Worm (Caenorhabditis elegans): Measurements from ENCODE around the gene cwc-15.

DNA sequence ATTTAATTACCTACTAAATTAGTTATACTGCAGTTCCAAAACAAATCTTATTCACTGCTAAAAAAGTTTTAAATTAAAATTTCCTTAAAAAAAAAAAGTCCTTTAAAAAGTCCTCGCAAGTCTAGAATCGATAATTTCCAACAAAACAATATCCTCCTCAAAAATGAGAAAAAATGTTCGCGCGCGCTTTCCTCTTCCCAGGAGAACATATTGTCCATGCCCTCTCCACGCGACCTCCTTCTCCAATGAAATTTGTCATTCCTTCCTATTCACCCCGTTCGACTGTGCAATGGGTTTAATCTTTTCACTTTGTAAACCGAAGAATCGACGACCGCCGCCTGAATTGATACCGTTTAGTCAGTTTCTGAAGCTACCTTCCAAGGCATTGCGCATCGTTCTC lies 13.0 kb downstream of the cwc-15 start, which contains the start of gene T10C6.10:
- no peak for TF ChIP-seq zim-3 (tag; optimal IDR thresholded peaks at IDR 0.05)
- TF ChIP-seq pha-4 (tag; optimal IDR thresholded peaks at IDR 0.05): no peak
- TF ChIP-seq repo-1 (tag; optimal IDR thresholded peaks at IDR 0.05): no peak
- no peak for TF ChIP-seq nfya-1 (tag; optimal IDR thresholded peaks at IDR 0.05; ENCODE audit: borderline replicate concordance, insufficient read depth)
- no peak for TF ChIP-seq zfh-2 (GFP tag; conservative IDR thresholded peaks at IDR 0.05)
- TF ChIP-seq unc-62 (GFP tag; optimal IDR thresholded peaks at IDR 0.05): no peak
- no peak for TF ChIP-seq nhr-90 (tag; optimal IDR thresholded peaks at IDR 0.05)
- no peak for TF ChIP-seq B0261.1 (tag; optimal IDR thresholded peaks at IDR 0.05)
- TF ChIP-seq hmg-20 (GFP tag; IDR thresholded peaks at IDR 0.05): no peak
- no peak for TF ChIP-seq K11D2.4 (GFP tag; IDR thresholded peaks at IDR 0.05)
- no peak for TF ChIP-seq B0336.3 (GFP tag; IDR thresholded peaks at IDR 0.05)
- no peak for TF ChIP-seq ets-4 (GFP tag; optimal IDR thresholded peaks at IDR 0.05)
